Fruit fly (Drosophila melanogaster): ENCODE data around the gene CG31523.

Gene CG31523

DNA sequence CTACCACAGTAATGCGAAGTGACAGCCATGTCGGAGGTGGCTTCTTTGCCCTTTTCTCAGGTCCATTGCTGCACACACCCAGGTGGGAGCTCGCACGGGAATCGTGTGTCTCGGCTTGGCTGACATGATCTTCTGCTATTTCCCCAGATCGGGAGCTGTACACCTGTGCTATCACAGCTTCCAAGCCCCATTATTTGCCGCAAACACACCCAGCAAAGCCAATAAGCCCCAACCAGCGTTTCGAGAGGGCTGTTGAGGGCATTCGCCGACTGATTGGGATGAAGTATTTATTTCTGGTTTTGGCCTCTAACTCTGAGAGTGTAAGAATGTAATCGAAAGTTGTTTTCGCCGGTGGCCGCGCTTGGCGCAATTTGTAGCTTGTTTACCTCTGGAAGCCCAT lies 21.4 kb downstream of the CG31523 start:
- TF ChIP-seq lab (GFP tag; optimal IDR thresholded peaks at IDR 0.05) (peak; percentile 41), Blimp-1 (GFP tag; optimal IDR thresholded peaks at IDR 0.05) (peak; percentile 30), Ets65A (GFP tag) (peak; percentile 81), CG12769 (tag; optimal IDR thresholded peaks at IDR 0.05) (peak; percentile 2), luna (GFP tag; optimal IDR thresholded peaks at IDR 0.05) (no peak), stwl (tag; optimal IDR thresholded peaks at IDR 0.05) (no peak), otp (GFP tag; IDR thresholded peaks at IDR 0.05) (0 out of 3 replicates have a peak, but pooled peaks have one; percentile 14), CG15514 (GFP tag; optimal IDR thresholded peaks at IDR 0.05) (peak; percentile 22), Hr39 (optimal IDR thresholded peaks at IDR 0.05) (no peak), Hmr (GFP tag; optimal IDR thresholded peaks at IDR 0.05) (peak; percentile 21), Nf-YC (tag; optimal IDR thresholded peaks at IDR 0.05) (no peak), CG3407 (GFP tag; optimal IDR thresholded peaks at IDR 0.05) (peak; percentile 16), CG2129 (GFP tag; IDR thresholded peaks at IDR 0.05; ENCODE audit: partially characterized antibody) (no peak), ATbp (GFP tag; optimal IDR thresholded peaks at IDR 0.05) (peak; percentile 16), Ets97D (GFP tag; optimal IDR thresholded peaks at IDR 0.05) (no peak)

DNA sequence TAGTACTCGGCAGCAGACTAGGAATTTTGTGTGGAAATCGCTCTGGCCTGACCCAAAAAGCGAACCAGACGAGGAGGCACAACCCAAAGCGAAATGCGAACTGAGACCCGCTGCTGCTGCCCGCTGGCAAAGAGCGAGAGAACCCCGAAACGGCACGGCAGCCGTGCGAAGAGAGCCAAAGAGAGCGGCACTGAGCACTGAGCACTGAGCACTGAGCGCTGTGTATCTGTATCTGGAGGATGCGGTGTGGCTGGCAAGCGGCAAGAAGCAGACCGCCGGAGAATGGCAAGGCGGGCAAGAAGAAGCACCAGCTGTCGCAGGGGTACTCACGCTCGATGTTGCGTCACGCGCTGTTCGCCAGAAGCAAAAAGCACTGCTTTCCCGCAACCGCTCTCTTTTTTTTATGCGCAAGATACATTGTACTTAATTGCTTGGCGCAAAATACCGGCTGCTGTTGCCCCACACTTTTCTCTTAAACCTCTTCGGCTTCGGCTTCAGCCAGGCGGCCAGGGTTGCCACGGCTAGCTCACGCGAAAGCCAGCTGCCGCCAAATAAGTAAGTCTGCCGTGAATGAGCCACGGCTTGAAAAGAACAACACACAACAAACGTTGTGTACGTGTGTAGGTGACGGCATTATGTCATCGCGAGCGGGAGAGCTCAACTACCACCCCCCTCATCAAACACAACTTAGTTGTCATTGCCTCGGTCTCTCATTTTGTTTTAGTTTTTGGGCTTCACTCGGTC lies 25.6 kb downstream of the CG31523 start:
- TF ChIP-seq CG18619 (GFP tag; optimal IDR thresholded peaks at IDR 0.05) (no peak), ci (GFP tag; IDR thresholded peaks at IDR 0.05) (peak; percentile 79; the same call in 2 of the 3 replicates), twi (tag; optimal IDR thresholded peaks at IDR 0.05) (no peak), CG13424 (tag; optimal IDR thresholded peaks at IDR 0.05) (no peak), GATAe (GFP tag; conservative IDR thresholded peaks at IDR 0.05) (no peak), CG10462 (GFP tag; optimal IDR thresholded peaks at IDR 0.05) (no peak), CG18011 (GFP tag; optimal IDR thresholded peaks at IDR 0.05) (no peak), crol (GFP tag; IDR thresholded peaks at IDR 0.05) (peak; percentile 78), CG10147 (GFP tag; optimal IDR thresholded peaks at IDR 0.05) (no peak), slbo (GFP tag; IDR thresholded peaks at IDR 0.05) (no peak), Mad (GFP tag; optimal IDR thresholded peaks at IDR 0.05) (peak; percentile 16), Oli (tag; optimal IDR thresholded peaks at IDR 0.05) (no peak), tio (GFP tag; optimal IDR thresholded peaks at IDR 0.05) (no peak), HLH3B (GFP tag; IDR thresholded peaks at IDR 0.05) (no peak), CG7271 (tag; optimal IDR thresholded peaks at IDR 0.05) (no peak), gcm (GFP tag; optimal IDR thresholded peaks at IDR 0.05) (no peak), CG15479 (GFP tag; optimal IDR thresholded peaks at IDR 0.05) (peak; percentile 92), Dp (GFP tag; optimal IDR thresholded peaks at IDR 0.05) (peak; percentile 4), CG17186 (GFP tag; optimal IDR thresholded peaks at IDR 0.05) (no peak), CG14014 (GFP tag; IDR thresholded peaks at IDR 0.05) (no peak; the same call in 1 of the 2 replicates), B-H1 (GFP tag; IDR thresholded peaks at IDR 0.05) (no peak; the same call in 2 of the 3 replicates), CG33213 (GFP tag; optimal IDR thresholded peaks at IDR 0.05) (no peak), zen (tag; optimal IDR thresholded peaks at IDR 0.05) (peak; percentile 32), HHEX (GFP tag; optimal IDR thresholded peaks at IDR 0.05) (no peak), Dbx (GFP tag; IDR thresholded peaks at IDR 0.05) (peak; percentile 59; the same call in 2 of the 3 replicates), CG31441 (GFP tag; IDR thresholded peaks at IDR 0.05) (no peak), emc (GFP tag; optimal IDR thresholded peaks at IDR 0.05) (no peak), nmo (GFP tag; optimal IDR thresholded peaks at IDR 0.05) (no peak), CG13894 (tag; optimal IDR thresholded peaks at IDR 0.05) (peak; percentile 60), CG13123 (GFP tag; optimal IDR thresholded peaks at IDR 0.05) (no peak), bab2 (GFP tag; optimal IDR thresholded peaks at IDR 0.05) (no peak), CG17359 (tag; optimal IDR thresholded peaks at IDR 0.05) (no peak), gro (GFP tag; optimal IDR thresholded peaks at IDR 0.05) (no peak), CG3726 (GFP tag; IDR thresholded peaks at IDR 0.05) (no peak)
